Fruit fly (Drosophila melanogaster) whole organism, wandering third instar larva: Measurements from ENCODE around the gene hwt.

ENCODE experiments used
- fru ChIP-seq: fragments of 200-800 bp; sonication (Bioruptor generic); optimal IDR thresholded peaks from 3 replicates; lab custom pipeline; 2016; ENCODE audit warnings: missing biosample characterization, mild to moderate bottlenecking, missing genetic modification characterization
- h ChIP-seq: fragments of 200-800 bp; sonication (Bioruptor generic); optimal IDR thresholded peaks from 3 replicates; lab custom pipeline; 2016; ENCODE audit warnings: missing biosample characterization, mild to moderate bottlenecking, missing genetic modification characterization

- TF ChIP-seq fru (GFP tag; lab: Kevin White, UChicago) (no peak), h (GFP tag; lab: Kevin White, UChicago) (no peak)
Measured at dm6 chrX:12611536-12612458, 43.5 kb upstream of the hwt start, which contains the start of the genes CG1463 and Fpgs1.
